Worm (Caenorhabditis elegans) whole organism, L3 larva: ENCODE measurements around the gene srg-51.
"Not testable (repeated sequence)": the region's sequence is repeated elsewhere in the genome, so short reads cannot be mapped to it uniquely, and the experiment has no call there.

Experiments
- R02D3.7 ChIP-seq: fragments of 150-350 bp; optimal IDR thresholded peaks from 2 replicates; lab custom pipeline; 2014; ENCODE audit warnings: missing biosample characterization, missing genetic modification characterization
- ama-1 ChIP-seq: fragments of 150-350 bp; optimal IDR thresholded peaks from 2 replicates; lab custom pipeline; 2018
- ceh-16 ChIP-seq: sonication (generic microtip); optimal IDR thresholded peaks from 2 replicates; lab custom pipeline; 2017; ENCODE audit warnings: missing biosample characterization, missing genetic modification characterization
- ceh-28 ChIP-seq: fragments of 150-350 bp; optimal IDR thresholded peaks from 2 replicates; lab custom pipeline; 2014; ENCODE audit warnings: missing biosample characterization, missing genetic modification reagents, missing genetic modification characterization
- ceh-82 ChIP-seq: fragments of 150-350 bp; optimal IDR thresholded peaks from 2 replicates; lab custom pipeline; 2014; ENCODE audit warnings: missing biosample characterization, missing genetic modification characterization
- ceh-9 ChIP-seq: sonication (generic microtip); optimal IDR thresholded peaks from 2 replicates; lab custom pipeline; 2018; ENCODE audit warnings: missing biosample characterization, missing genetic modification characterization
- daf-12 ChIP-seq: fragments of 150-350 bp; optimal IDR thresholded peaks from 2 replicates; lab custom pipeline; 2014; ENCODE audit warnings: missing biosample characterization, missing genetic modification reagents, missing genetic modification characterization
- egl-27 ChIP-seq: sonication (generic microtip); optimal IDR thresholded peaks from 4 replicates; lab custom pipeline; 2017; ENCODE audit warnings: missing biosample characterization, missing genetic modification reagents, missing genetic modification characterization
- egl-5 ChIP-seq: fragments of 150-350 bp; optimal IDR thresholded peaks from 2 replicates; lab custom pipeline; 2017; ENCODE audit warnings: missing biosample characterization, missing genetic modification reagents, missing genetic modification characterization, inconsistent platforms
- fkh-10 ChIP-seq: sonication (generic microtip); optimal IDR thresholded peaks from 2 replicates; lab custom pipeline; 2017; ENCODE audit warnings: missing biosample characterization, missing genetic modification reagents, missing genetic modification characterization
- fkh-2 ChIP-seq: fragments of 150-350 bp; optimal IDR thresholded peaks from 2 replicates; lab custom pipeline; 2014; ENCODE audit warnings: missing biosample characterization, missing genetic modification reagents, missing genetic modification characterization
- hmg-11 ChIP-seq: sonication (generic microtip); optimal IDR thresholded peaks from 2 replicates; lab custom pipeline; 2016; ENCODE audit warnings: missing genetic modification characterization, missing compliant biosample characterization
- jun-1 ChIP-seq: fragments of 150-350 bp; optimal IDR thresholded peaks from 2 replicates; lab custom pipeline; 2014; ENCODE audit warnings: missing biosample characterization, missing genetic modification reagents, missing genetic modification characterization
- lin-39 ChIP-seq: fragments of 150-350 bp; optimal IDR thresholded peaks from 2 replicates; lab custom pipeline; 2018; ENCODE audit warnings: missing biosample characterization, missing genetic modification reagents, missing genetic modification characterization
- lsy-12 ChIP-seq: sonication (generic microtip); optimal IDR thresholded peaks from 2 replicates; lab custom pipeline; 2016; ENCODE audit warnings: mild to moderate bottlenecking, missing genetic modification characterization, missing compliant biosample characterization
- mml-1 ChIP-seq: fragments of 150-350 bp; sonication (generic microtip); optimal IDR thresholded peaks from 3 replicates; lab custom pipeline; 2014; ENCODE audit warnings: missing biosample characterization, missing genetic modification characterization
- nfya-1 ChIP-seq: sonication (generic microtip); optimal IDR thresholded peaks from 2 replicates; lab custom pipeline; 2017; ENCODE audit warnings: missing genetic modification characterization, mild to moderate bottlenecking, missing compliant biosample characterization, antibody characterized with exemption, moderate library complexity; ENCODE audit not compliant: insufficient read depth
- nhr-12 ChIP-seq: fragments of 150-350 bp; optimal IDR thresholded peaks from 2 replicates; lab custom pipeline; 2014; ENCODE audit warnings: missing biosample characterization, missing genetic modification characterization
- nhr-23 ChIP-seq: fragments of 150-350 bp; optimal IDR thresholded peaks from 2 replicates; lab custom pipeline; 2014; ENCODE audit warnings: missing biosample characterization, missing genetic modification reagents, missing genetic modification characterization
- nhr-237 ChIP-seq: fragments of 150-350 bp; optimal IDR thresholded peaks from 2 replicates; lab custom pipeline; 2014; ENCODE audit warnings: missing biosample characterization, missing genetic modification characterization
- nhr-28 ChIP-seq: fragments of 150-350 bp; optimal IDR thresholded peaks from 2 replicates; lab custom pipeline; 2014; ENCODE audit warnings: missing biosample characterization, missing genetic modification characterization
- nhr-43 ChIP-seq: sonication (generic microtip); optimal IDR thresholded peaks from 2 replicates; lab custom pipeline; 2016; ENCODE audit warnings: mild to moderate bottlenecking, missing genetic modification characterization, missing compliant biosample characterization; ENCODE audit not compliant: poor library complexity, severe bottlenecking
- nhr-67 ChIP-seq: fragments of 150-350 bp; optimal IDR thresholded peaks from 2 replicates; lab custom pipeline; 2014; ENCODE audit warnings: missing biosample characterization, missing genetic modification characterization
- nhr-76 ChIP-seq: fragments of 150-350 bp; sonication (generic microtip); optimal IDR thresholded peaks from 5 replicates; lab custom pipeline; 2014; ENCODE audit warnings: missing biosample characterization, missing genetic modification characterization
- nhr-77 ChIP-seq: fragments of 150-350 bp; optimal IDR thresholded peaks from 2 replicates; lab custom pipeline; 2014; ENCODE audit warnings: missing biosample characterization, missing genetic modification characterization
- pha-4 ChIP-seq: fragments of 150-350 bp; optimal IDR thresholded peaks from 2 replicates; lab custom pipeline; 2014; ENCODE audit warnings: missing biosample characterization, missing genetic modification reagents, missing genetic modification characterization
- pqm-1 ChIP-seq: fragments of 150-350 bp; optimal IDR thresholded peaks from 2 replicates; lab custom pipeline; 2017; ENCODE audit warnings: missing biosample characterization, missing genetic modification characterization, inconsistent platforms
- sea-2 ChIP-seq: fragments of 150-350 bp; sonication (generic microtip); optimal IDR thresholded peaks from 4 replicates; lab custom pipeline; 2014; ENCODE audit warnings: missing biosample characterization, missing genetic modification reagents, missing genetic modification characterization
- skn-1 ChIP-seq: fragments of 150-350 bp; optimal IDR thresholded peaks from 2 replicates; lab custom pipeline; 2014; ENCODE audit warnings: missing biosample characterization, missing genetic modification characterization
- snpc-4 ChIP-seq: fragments of 150-350 bp; optimal IDR thresholded peaks from 2 replicates; lab custom pipeline; 2014; ENCODE audit warnings: missing biosample characterization, missing genetic modification characterization
- tbx-2 ChIP-seq: sonication (generic microtip); optimal IDR thresholded peaks from 2 replicates; lab custom pipeline; 2016; ENCODE audit warnings: mild to moderate bottlenecking, missing genetic modification characterization, missing compliant biosample characterization
- unc-39 ChIP-seq: sonication (generic microtip); optimal IDR thresholded peaks from 4 replicates; lab custom pipeline; 2017; ENCODE audit warnings: missing biosample characterization, missing genetic modification characterization
- unc-62 ChIP-seq: fragments of 150-350 bp; sonication (generic microtip); optimal IDR thresholded peaks from 4 replicates; lab custom pipeline; 2014; ENCODE audit warnings: missing biosample characterization, missing genetic modification reagents, missing genetic modification characterization
- zag-1 ChIP-seq: fragments of 150-350 bp; optimal IDR thresholded peaks from 2 replicates; lab custom pipeline; 2014; ENCODE audit warnings: missing biosample characterization, missing genetic modification characterization
- ztf-11 ChIP-seq: fragments of 150-350 bp; optimal IDR thresholded peaks from 2 replicates; lab custom pipeline; 2014; ENCODE audit warnings: missing biosample characterization, missing genetic modification characterization

srg-51 gene

ce11 chrIV:15147104-15147503 is 6.4 kb upstream of the srg-51 start, which contains the start of gene str-78:
Gene str-78 (minus strand): TSS chrIV:15147204.
- TF ChIP-seq jun-1 = no peak
- TF ChIP-seq ceh-82 (tag; lab: Kevin White, UChicago) = no peak
- no peak for TF ChIP-seq nhr-237 (tag; lab: Kevin White, UChicago)
- TF ChIP-seq ama-1 (lab: Kevin White, UChicago) = no peak
- no peak for TF ChIP-seq unc-62
- no peak for TF ChIP-seq pha-4
- no peak for TF ChIP-seq hmg-11 (tag; lab: Kevin White, UChicago)
- TF ChIP-seq unc-39 (tag; lab: Kevin White, UChicago) = no peak
- no peak for TF ChIP-seq tbx-2 (tag; lab: Kevin White, UChicago)
- no peak for TF ChIP-seq nhr-23 (tag; lab: Kevin White, UChicago)
- no peak for TF ChIP-seq ceh-9 (tag; lab: Kevin White, UChicago)
- no peak for TF ChIP-seq nhr-76 (tag; lab: Kevin White, UChicago)
- TF ChIP-seq snpc-4 (tag; lab: Kevin White, UChicago) = no peak
- TF ChIP-seq mml-1 (tag; lab: Kevin White, UChicago) = no peak
- no peak for TF ChIP-seq lin-39 (tag; lab: Kevin White, UChicago)
- TF ChIP-seq nhr-28 (tag; lab: Kevin White, UChicago) = no peak
- TF ChIP-seq, all 47 proteins: peak for 0

DNA sequence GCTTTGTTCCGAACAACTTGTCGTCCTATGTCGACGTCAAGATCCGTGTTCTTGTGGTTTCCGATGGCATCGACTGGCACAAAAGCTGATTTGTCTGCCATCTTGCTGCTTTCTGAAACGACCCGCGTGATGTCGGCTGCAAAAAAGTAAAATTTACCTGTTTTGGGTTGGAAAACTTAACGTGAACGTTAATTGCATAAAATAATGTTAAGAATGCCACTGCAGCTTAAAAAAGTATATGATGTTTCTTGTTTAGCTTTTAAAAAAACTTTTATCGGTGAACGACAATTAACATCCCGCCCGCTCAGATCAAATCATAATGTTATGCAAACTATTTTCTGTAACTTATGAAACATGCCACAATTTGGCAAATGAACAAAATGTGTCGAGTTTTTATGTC is 6.8 kb downstream of the srg-51 start, which contains the start of gene M199.8:
M199.8 (minus strand) TSS at position 101 of the 400 bp plus-strand sequence.
- TF ChIP-seq daf-12 (tag; lab: Kevin White, UChicago); jun-1; ceh-82 (tag; lab: Kevin White, UChicago): not testable (repeated sequence)
- TF ChIP-seq, all 47 proteins: peak for 0; not testable (repeated sequence) for 47

DNA sequence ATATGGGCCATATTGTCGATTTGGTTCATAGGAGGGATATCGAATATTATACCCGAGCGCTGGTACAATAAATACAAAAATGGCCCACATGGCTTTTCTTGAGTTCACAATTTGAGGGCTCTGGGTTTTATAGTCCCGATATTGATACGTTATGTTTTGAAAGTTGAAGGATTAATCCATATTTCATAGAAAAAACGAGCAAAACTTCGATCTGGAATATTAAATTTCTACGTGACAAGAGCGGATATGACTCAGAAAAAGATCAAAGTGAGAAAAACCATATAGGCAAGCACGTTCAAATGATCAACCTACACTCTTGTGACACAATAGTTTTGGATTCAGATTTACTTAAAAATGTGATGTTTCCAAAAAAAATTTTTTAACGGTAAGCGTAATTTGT is 9.0 kb downstream of the srg-51 start, which contains the start of gene col-135:
col-135 (minus strand) TSS at position 101 of the 400 bp plus-strand sequence.
- TF ChIP-seq zag-1 (tag; lab: Kevin White, UChicago) (no peak), hmg-11 (tag; lab: Kevin White, UChicago) (no peak), daf-12 (tag; lab: Kevin White, UChicago) (no peak), R02D3.7 (no peak), ama-1 (lab: Kevin White, UChicago) (no peak)

DNA sequence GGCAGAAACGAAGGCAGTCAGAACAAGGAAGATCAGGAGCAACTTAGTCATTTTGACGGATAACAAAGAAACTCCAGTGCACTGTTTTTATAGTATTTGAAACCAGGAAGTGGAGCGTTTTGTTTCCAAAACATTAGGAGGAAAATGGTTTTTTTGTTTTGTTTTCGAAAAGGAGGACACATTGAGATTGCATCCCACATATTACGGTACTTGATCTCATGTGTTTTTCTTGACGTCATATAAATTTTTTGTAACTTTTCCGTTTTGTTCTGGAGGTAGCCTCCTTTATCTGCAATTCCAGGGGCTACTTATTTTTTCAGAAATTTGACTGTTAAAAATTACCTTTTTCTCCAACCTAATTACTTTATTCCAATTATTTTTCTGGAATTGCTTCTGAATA is 13.0 kb downstream of the srg-51 start, which contains the start of gene M199.9:
M199.9 (minus strand) TSS at position 101 of the 400 bp plus-strand sequence.
- no peak for TF ChIP-seq daf-12 (tag; lab: Kevin White, UChicago)
- TF ChIP-seq unc-62 = no peak
- no peak for TF ChIP-seq nhr-43
- TF ChIP-seq nhr-28 (tag; lab: Kevin White, UChicago) = no peak
- no peak for TF ChIP-seq skn-1
- TF ChIP-seq nhr-23 (tag; lab: Kevin White, UChicago) = no peak
- no peak for TF ChIP-seq egl-5 (tag; lab: Kevin White, UChicago)
- no peak for TF ChIP-seq ceh-16 (tag; lab: Kevin White, UChicago)
- TF ChIP-seq ztf-11 (tag; lab: Kevin White, UChicago) = no peak
- TF ChIP-seq unc-39 (tag; lab: Kevin White, UChicago) = no peak

DNA sequence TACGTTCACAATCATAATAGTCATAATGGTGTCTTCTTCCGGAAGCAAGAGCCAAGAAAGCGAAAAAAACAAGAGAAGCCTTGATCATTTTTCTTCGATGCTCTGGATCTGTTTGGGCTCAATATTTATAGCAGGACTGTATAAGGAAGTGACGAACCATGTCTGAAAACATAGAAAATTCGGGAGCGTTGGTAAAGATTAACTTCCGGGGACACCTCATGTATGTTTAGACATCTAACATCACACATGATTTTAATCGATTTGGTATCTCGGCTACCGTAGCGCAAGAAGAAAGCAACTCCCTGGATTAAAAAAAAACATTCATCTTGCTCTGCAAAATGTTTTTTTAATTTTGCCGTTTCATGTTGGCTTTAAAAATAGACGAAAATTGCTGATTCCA is 14.7 kb downstream of the srg-51 start, which contains the start of gene clec-190:
clec-190 (minus strand) TSS at position 101 of the 400 bp plus-strand sequence.
- TF ChIP-seq lsy-12 (tag; lab: Kevin White, UChicago) (no peak), nhr-77 (no peak), daf-12 (tag; lab: Kevin White, UChicago) (no peak)

- no peak for TF ChIP-seq fkh-10 (GFP tag; lab: Kevin White, UChicago)
- TF ChIP-seq nhr-12 (tag; lab: Kevin White, UChicago) = no peak
- no peak for TF ChIP-seq egl-27 (tag; lab: Kevin White, UChicago)
- TF ChIP-seq fkh-2 (tag; lab: Kevin White, UChicago) = no peak
- TF ChIP-seq ceh-28 (tag; lab: Kevin White, UChicago) = no peak
- no peak for TF ChIP-seq jun-1
- no peak for TF ChIP-seq ceh-16 (tag; lab: Kevin White, UChicago)
- no peak for TF ChIP-seq nhr-43
- TF ChIP-seq sea-2 (GFP tag; lab: Kevin White, UChicago) = no peak
- no peak for TF ChIP-seq nhr-67 (tag; lab: Kevin White, UChicago)
- no peak for TF ChIP-seq nfya-1 (tag; lab: Kevin White, UChicago)
- no peak for TF ChIP-seq snpc-4 (tag; lab: Kevin White, UChicago)
- TF ChIP-seq pqm-1 (tag; lab: Kevin White, UChicago) = no peak
Observed at ce11 chrIV:15122882-15123281, 17.9 kb downstream of the srg-51 start, which contains the start of gene M199.7. Gene M199.7 (plus strand): TSS chrIV:15123182.
